Worm (Caenorhabditis elegans) whole organism, L1 larva: Measurements from ENCODE around the gene T25G12.6.

Experiments used
- C04F5.9 ChIP-seq: sonication (generic microtip); optimal IDR thresholded peaks from 2 replicates; lab custom pipeline; 2016; ENCODE audit warnings: missing genetic modification characterization, missing compliant biosample characterization
- C34B4.2 ChIP-seq: sonication (generic microtip); optimal IDR thresholded peaks from 2 replicates; lab custom pipeline; 2017; ENCODE audit warnings: mild to moderate bottlenecking, missing genetic modification characterization, missing compliant biosample characterization
- F16B12.6 ChIP-seq: fragments of 150-350 bp; optimal IDR thresholded peaks from 2 replicates; lab custom pipeline; 2014; ENCODE audit warnings: missing biosample characterization, missing genetic modification characterization
- aha-1 ChIP-seq: fragments of 150-350 bp; optimal IDR thresholded peaks from 2 replicates; lab custom pipeline; 2014; ENCODE audit warnings: missing biosample characterization, missing genetic modification characterization
- ama-1 ChIP-seq: fragments of 150-350 bp; optimal IDR thresholded peaks from 2 replicates; lab custom pipeline; 2014
- ceh-63 ChIP-seq: fragments of 200-800 bp; sonication (Bioruptor generic); optimal IDR thresholded peaks from 2 replicates; lab custom pipeline; 2018; ENCODE audit warnings: mild to moderate bottlenecking, missing genetic modification characterization, missing compliant biosample characterization
- ceh-8 ChIP-seq: fragments of 200-800 bp; sonication (Bioruptor generic); optimal IDR thresholded peaks from 2 replicates; lab custom pipeline; 2018; ENCODE audit warnings: mild to moderate bottlenecking, missing genetic modification characterization, moderate library complexity, missing compliant biosample characterization
- ceh-88 ChIP-seq: fragments of 200-800 bp; sonication (Bioruptor generic); IDR thresholded peaks from 2 replicates; pipeline ENCODE4 v1.3.6; 2022; ENCODE audit warnings: missing genetic modification characterization, missing compliant biosample characterization
- dsc-1 ChIP-seq: sonication (generic microtip); optimal IDR thresholded peaks from 2 replicates; lab custom pipeline; 2016; ENCODE audit warnings: mild to moderate bottlenecking, missing genetic modification characterization, missing compliant biosample characterization
- efl-1 ChIP-seq, 4 experiments: fragments of 150-350 bp; optimal IDR thresholded peaks in 3 of 4; peaks in 1 of 4; 1 replicate in 1 of 4; 2 replicates in 3 of 4; lab custom pipeline; 2014; ENCODE audit warnings: missing biosample characterization in 2 of 4, missing genetic modification characterization in 2 of 4, missing genetic modification reagents in 2 of 4
- efl-3 ChIP-seq: fragments of 200-800 bp; sonication (Bioruptor generic); optimal IDR thresholded peaks from 2 replicates; lab custom pipeline; 2018; ENCODE audit warnings: mild to moderate bottlenecking, missing genetic modification characterization, missing compliant biosample characterization
- egl-13 ChIP-seq: sonication (generic microtip); optimal IDR thresholded peaks from 2 replicates; lab custom pipeline; 2016; ENCODE audit warnings: missing genotype, missing genetic modification reagents, missing genetic modification characterization, missing compliant biosample characterization
- elt-2 ChIP-seq: sonication (generic microtip); optimal IDR thresholded peaks from 2 replicates; lab custom pipeline; 2016; ENCODE audit warnings: missing genetic modification characterization, mild to moderate bottlenecking, inconsistent platforms, missing compliant biosample characterization, missing genetic modification reagents
- elt-3 ChIP-seq, 6 experiments: fragments of 150-350 bp in 1 of 6; sonication (generic microtip); optimal IDR thresholded peaks; 2 replicates each; lab custom pipeline; 2017 to 2018; ENCODE audit warnings: missing biosample characterization in 6 of 6, missing genetic modification characterization in 6 of 6, inconsistent platforms in 1 of 6
- fkh-8 ChIP-seq: sonication (generic microtip); optimal IDR thresholded peaks from 2 replicates; lab custom pipeline; 2016; ENCODE audit warnings: mild to moderate bottlenecking, missing genetic modification characterization, missing compliant biosample characterization
- fos-1 ChIP-seq: fragments of 150-350 bp; optimal IDR thresholded peaks from 2 replicates; lab custom pipeline; 2014; ENCODE audit warnings: missing biosample characterization, missing genetic modification characterization
- grh-1 ChIP-seq: fragments of 200-800 bp; sonication (Bioruptor generic); IDR thresholded peaks from 2 replicates; pipeline ENCODE4 v1.3.6; 2022; ENCODE audit warnings: missing genetic modification reagents, missing genetic modification characterization, missing compliant biosample characterization
- hlh-17 ChIP-seq: fragments of 200-800 bp; sonication (Bioruptor generic); optimal IDR thresholded peaks from 2 replicates; lab custom pipeline; 2018; ENCODE audit warnings: missing genetic modification characterization, mild to moderate bottlenecking, missing compliant biosample characterization, moderate library complexity, borderline replicate concordance
- hlh-4 ChIP-seq: sonication (generic microtip); optimal IDR thresholded peaks from 2 replicates; lab custom pipeline; 2016; ENCODE audit warnings: mild to moderate bottlenecking, missing genetic modification characterization, missing compliant biosample characterization
- irx-1 ChIP-seq: sonication (generic microtip); optimal IDR thresholded peaks from 2 replicates; lab custom pipeline; 2016; ENCODE audit warnings: missing genetic modification characterization, missing compliant biosample characterization
- jun-1 ChIP-seq: fragments of 150-350 bp; optimal IDR thresholded peaks from 2 replicates; lab custom pipeline; 2014; ENCODE audit warnings: missing biosample characterization, missing genetic modification reagents, missing genetic modification characterization
- lin-14 ChIP-seq: fragments of 200-800 bp; sonication (Bioruptor generic); optimal IDR thresholded peaks from 2 replicates; lab custom pipeline; 2018; ENCODE audit warnings: mild to moderate bottlenecking, missing genetic modification characterization, moderate library complexity, missing compliant biosample characterization
- lin-39 ChIP-seq: fragments of 150-350 bp; optimal IDR thresholded peaks from 2 replicates; lab custom pipeline; 2014; ENCODE audit warnings: missing biosample characterization, missing genetic modification reagents, missing genetic modification characterization
- lir-3 ChIP-seq: sonication (generic microtip); optimal IDR thresholded peaks from 2 replicates; lab custom pipeline; 2016; ENCODE audit warnings: mild to moderate bottlenecking, missing genetic modification characterization, moderate library complexity, missing compliant biosample characterization; ENCODE audit not compliant: poor library complexity
- mab-9 ChIP-seq: fragments of 200-800 bp; sonication (Bioruptor generic); IDR thresholded peaks from 2 replicates; pipeline ENCODE4 v1.3.6; 2022; ENCODE audit warnings: missing genetic modification reagents, missing genetic modification characterization, missing compliant biosample characterization
- mdl-1 ChIP-seq, 2 experiments: fragments of 150-350 bp; optimal IDR thresholded peaks; 2 replicates each; lab custom pipeline; 2014 to 2017; ENCODE audit warnings: missing biosample characterization in 2 of 2, missing genetic modification characterization in 2 of 2, inconsistent platforms in 1 of 2
- mef-2 ChIP-seq: fragments of 150-350 bp; optimal IDR thresholded peaks from 2 replicates; lab custom pipeline; 2014; ENCODE audit warnings: missing biosample characterization, missing genetic modification characterization
- mep-1 ChIP-seq: fragments of 150-350 bp; optimal IDR thresholded peaks from 2 replicates; lab custom pipeline; 2014; ENCODE audit warnings: missing biosample characterization, missing genetic modification characterization
- nhr-11 ChIP-seq: fragments of 150-350 bp; optimal IDR thresholded peaks from 2 replicates; lab custom pipeline; 2014; ENCODE audit warnings: missing biosample characterization, missing genetic modification characterization
- nhr-12 ChIP-seq: sonication (generic microtip); optimal IDR thresholded peaks from 2 replicates; lab custom pipeline; 2017; ENCODE audit warnings: missing biosample characterization, missing genetic modification characterization
- nhr-19 ChIP-seq: fragments of 200-800 bp; sonication (Bioruptor generic); conservative IDR thresholded peaks from 2 replicates; pipeline ENCODE4 v1.3.6; 2022; ENCODE audit warnings: missing genetic modification characterization, missing compliant biosample characterization
- nhr-237 ChIP-seq: fragments of 150-350 bp; optimal IDR thresholded peaks from 2 replicates; lab custom pipeline; 2014; ENCODE audit warnings: missing biosample characterization, missing genetic modification characterization
- nhr-28 ChIP-seq: fragments of 150-350 bp; optimal IDR thresholded peaks from 2 replicates; lab custom pipeline; 2014; ENCODE audit warnings: missing biosample characterization, missing genetic modification characterization
- nhr-47 ChIP-seq: sonication (generic microtip); optimal IDR thresholded peaks from 2 replicates; lab custom pipeline; 2016; ENCODE audit warnings: mild to moderate bottlenecking, missing genetic modification characterization, moderate library complexity, missing compliant biosample characterization
- nhr-76 ChIP-seq: sonication (generic microtip); optimal IDR thresholded peaks from 2 replicates; lab custom pipeline; 2017; ENCODE audit warnings: missing biosample characterization, missing genetic modification characterization
- nhr-77 ChIP-seq: fragments of 150-350 bp; optimal IDR thresholded peaks from 2 replicates; lab custom pipeline; 2014; ENCODE audit warnings: missing biosample characterization, missing genetic modification characterization
- nhr-90 ChIP-seq: sonication (generic microtip); optimal IDR thresholded peaks from 2 replicates; lab custom pipeline; 2016; ENCODE audit warnings: mild to moderate bottlenecking, missing genetic modification characterization, missing compliant biosample characterization; ENCODE audit not compliant: poor library complexity
- pax-3 ChIP-seq: fragments of 200-800 bp; sonication (Bioruptor generic); optimal IDR thresholded peaks from 2 replicates; lab custom pipeline; 2018; ENCODE audit warnings: mild to moderate bottlenecking, missing genetic modification characterization, moderate library complexity, missing compliant biosample characterization
- skn-1 ChIP-seq: fragments of 150-350 bp; optimal IDR thresholded peaks from 2 replicates; lab custom pipeline; 2014; ENCODE audit warnings: missing biosample characterization, missing genetic modification characterization
- snpc-4 ChIP-seq: fragments of 150-350 bp; optimal IDR thresholded peaks from 2 replicates; lab custom pipeline; 2014; ENCODE audit warnings: missing biosample characterization, missing genetic modification characterization
- snu-23 ChIP-seq: sonication (generic microtip); optimal IDR thresholded peaks from 2 replicates; lab custom pipeline; 2016; ENCODE audit warnings: missing genetic modification characterization, missing compliant biosample characterization
- sox-4 ChIP-seq: sonication (generic microtip); optimal IDR thresholded peaks from 2 replicates; lab custom pipeline; 2016; ENCODE audit warnings: missing genetic modification characterization, missing compliant biosample characterization
- sptf-1 ChIP-seq: fragments of 150-350 bp; optimal IDR thresholded peaks from 2 replicates; lab custom pipeline; 2014; ENCODE audit warnings: missing biosample characterization, missing genetic modification characterization
- swsn-7 ChIP-seq: sonication (generic microtip); optimal IDR thresholded peaks from 2 replicates; lab custom pipeline; 2016; ENCODE audit warnings: missing genetic modification characterization, missing compliant biosample characterization
- tlp-1 ChIP-seq: fragments of 150-350 bp; optimal IDR thresholded peaks from 2 replicates; lab custom pipeline; 2014; ENCODE audit warnings: missing biosample characterization, missing genetic modification characterization
- unc-30 ChIP-seq: sonication (generic microtip); optimal IDR thresholded peaks from 2 replicates; lab custom pipeline; 2017; ENCODE audit warnings: missing biosample characterization, missing genetic modification characterization
- unc-62 ChIP-seq: fragments of 150-350 bp; optimal IDR thresholded peaks from 2 replicates; lab custom pipeline; 2014; ENCODE audit warnings: missing biosample characterization, missing genetic modification reagents, missing genetic modification characterization
- unc-86 ChIP-seq: sonication (generic microtip); optimal IDR thresholded peaks from 2 replicates; lab custom pipeline; 2016; ENCODE audit warnings: missing genetic modification characterization, missing compliant biosample characterization
- unc-98 ChIP-seq: fragments of 200-800 bp; sonication (Bioruptor generic); IDR thresholded peaks from 2 replicates; pipeline ENCODE4 v1.3.6; 2022; ENCODE audit warnings: missing genetic modification characterization, missing compliant biosample characterization
- vab-15 ChIP-seq: sonication (generic microtip); optimal IDR thresholded peaks from 2 replicates; lab custom pipeline; 2017; ENCODE audit warnings: missing genotype, mild to moderate bottlenecking, missing genetic modification characterization, missing compliant biosample characterization
- zip-4 ChIP-seq: fragments of 200-800 bp; sonication (Bioruptor generic); optimal IDR thresholded peaks from 2 replicates; lab custom pipeline; 2018; ENCODE audit warnings: mild to moderate bottlenecking, missing genetic modification characterization, moderate library complexity, missing compliant biosample characterization

The T25G12.6 gene

DNA sequence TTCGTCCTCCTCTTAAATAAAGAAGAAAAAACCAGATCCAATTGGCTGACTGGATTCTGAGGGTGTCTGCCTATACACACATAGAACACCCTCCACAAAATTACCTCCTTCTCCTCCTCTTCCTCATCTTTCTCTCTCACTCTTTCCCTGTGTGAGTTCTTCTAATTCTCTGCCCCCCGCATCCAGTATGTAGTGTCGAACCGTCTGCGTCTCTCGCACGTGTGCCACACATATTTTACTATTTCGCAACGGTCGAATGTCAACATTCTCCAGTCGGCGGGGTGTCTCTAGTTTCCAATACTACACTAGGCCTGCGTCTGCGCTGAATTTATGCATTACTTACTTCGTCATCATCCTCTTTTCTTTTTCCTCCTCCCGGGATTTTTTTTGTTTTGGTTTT lies 45.6 kb downstream of the T25G12.6 start (continued):
- TF ChIP-seq efl-1 (optimal IDR thresholded peaks at IDR 0.05; lab: Kevin White, UChicago), result peak; percentile 50 to 68
- TF ChIP-seq efl-1 (GFP tag; optimal IDR thresholded peaks at IDR 0.05 in 1 of 2; lab: Kevin White, UChicago), result peak in 1 of 2 experiments; percentile 93
- TF ChIP-seq snu-23, result peak; percentile 75
- TF ChIP-seq, all 84 proteins: peak for 38

DNA sequence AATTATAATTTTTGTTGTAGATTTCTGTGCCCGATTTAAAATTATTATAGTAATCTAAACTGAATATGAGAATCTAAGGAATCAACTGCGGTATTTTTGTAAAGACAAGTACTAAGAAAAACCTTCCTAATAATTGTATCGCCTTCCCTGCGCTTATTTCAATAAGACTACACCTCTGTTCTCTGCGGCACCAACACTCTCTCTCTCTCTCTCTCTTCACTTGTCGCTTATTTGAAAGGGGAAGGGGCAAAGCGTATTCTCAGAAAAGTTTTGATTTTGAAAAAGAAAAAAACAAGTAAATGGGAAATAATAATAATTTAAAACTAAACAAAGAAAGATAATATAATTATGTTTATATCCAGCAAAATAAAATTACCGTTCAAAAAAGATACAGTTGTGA lies 48.8 kb downstream of the T25G12.6 start:
- TF ChIP-seq nhr-77 (tag; lab: Kevin White, UChicago), result peak; percentile 78
- no peak for TF ChIP-seq C34B4.2
- peak; percentile 81 for TF ChIP-seq lin-14 (GFP tag; lab: Kevin White, UChicago)
- no peak for TF ChIP-seq tlp-1 (tag; lab: Kevin White, UChicago)
- TF ChIP-seq nhr-47, result peak; percentile 85
- TF ChIP-seq swsn-7 (tag; lab: Kevin White, UChicago), result peak; percentile 58
- no peak for TF ChIP-seq unc-98 (GFP tag; lab: Robert Waterston, UW)
- no peak for TF ChIP-seq mef-2
- no peak for TF ChIP-seq aha-1 (tag; lab: Kevin White, UChicago)
- TF ChIP-seq unc-86, result peak; percentile 54
- TF ChIP-seq sox-4 (tag; lab: Kevin White, UChicago), result peak; percentile 49
- TF ChIP-seq lin-39 (tag; lab: Kevin White, UChicago), result peak; percentile 67
- TF ChIP-seq ama-1 (lab: Kevin White, UChicago), result no peak
- TF ChIP-seq irx-1 (tag; lab: Kevin White, UChicago), result peak; percentile 38
- peak; percentile 85 for TF ChIP-seq mep-1 (tag; lab: Kevin White, UChicago)
- TF ChIP-seq elt-3 (tag; optimal IDR thresholded peaks at IDR 0.05; lab: Kevin White, UChicago), result peak in 2 of 6 experiments; percentile 37 to 49
- no peak for TF ChIP-seq sptf-1 (tag; lab: Kevin White, UChicago)
- TF ChIP-seq hlh-17 (GFP tag; lab: Kevin White, UChicago), result no peak
- no peak for TF ChIP-seq pax-3
- peak; percentile 78 for TF ChIP-seq nhr-11 (tag; lab: Kevin White, UChicago)
- TF ChIP-seq ceh-63 (GFP tag; lab: Kevin White, UChicago), result no peak
- TF ChIP-seq mdl-1 (tag; optimal IDR thresholded peaks at IDR 0.05; lab: Kevin White, UChicago), result peak in 1 of 2 experiments; percentile 48
- peak; percentile 86 for TF ChIP-seq snu-23
- TF ChIP-seq vab-15 (tag; lab: Kevin White, UChicago), result no peak
- no peak for TF ChIP-seq mab-9 (GFP tag; lab: Robert Waterston, UW)
- peak; percentile 68 for TF ChIP-seq nhr-237 (tag; lab: Kevin White, UChicago)
- peak; percentile 41 for TF ChIP-seq snpc-4 (tag; lab: Kevin White, UChicago)
- no peak for TF ChIP-seq C04F5.9 (tag; lab: Kevin White, UChicago)
- no peak for TF ChIP-seq nhr-28 (tag; lab: Kevin White, UChicago)
- TF ChIP-seq fkh-8 (tag; lab: Kevin White, UChicago), result peak; percentile 53
- peak; percentile 77 for TF ChIP-seq skn-1 (tag; lab: Kevin White, UChicago)
- no peak for TF ChIP-seq unc-30 (tag; lab: Kevin White, UChicago)
- TF ChIP-seq egl-13, result no peak
- TF ChIP-seq hlh-4, result no peak
- no peak for TF ChIP-seq unc-62 (GFP tag; lab: Kevin White, UChicago)
- TF ChIP-seq efl-3, result no peak
- peak; percentile 86 for TF ChIP-seq jun-1 (tag; lab: Kevin White, UChicago)
- peak; percentile 22 for TF ChIP-seq elt-2 (tag; lab: Kevin White, UChicago)
- TF ChIP-seq fos-1 (tag; lab: Kevin White, UChicago), result peak; percentile 69
- TF ChIP-seq ceh-8, result peak; percentile 52
- peak; percentile 75 for TF ChIP-seq nhr-90 (tag; lab: Kevin White, UChicago)
- peak; percentile 69 for TF ChIP-seq nhr-19 (GFP tag; lab: Robert Waterston, UW)
- no peak for TF ChIP-seq F16B12.6 (tag; lab: Kevin White, UChicago)
- TF ChIP-seq lir-3, result peak; percentile 25
- TF ChIP-seq ceh-88 (GFP tag; lab: Robert Waterston, UW), result no peak; the same call in 1 of the 2 replicates
- no peak for TF ChIP-seq grh-1 (GFP tag; lab: Robert Waterston, UW)
- peak; percentile 40 for TF ChIP-seq zip-4 (GFP tag; lab: Kevin White, UChicago)
- TF ChIP-seq dsc-1 (tag; lab: Kevin White, UChicago), result no peak
- no peak for TF ChIP-seq nhr-12 (tag; lab: Kevin White, UChicago)
- no peak for TF ChIP-seq nhr-76 (tag; lab: Kevin White, UChicago)
